Fruit fly (Drosophila melanogaster) whole organism, embryonic: Measurements from ENCODE around the gene CG4593.

Experiments
- Abd-B ChIP-seq: fragments of 200-800 bp; sonication (Bioruptor generic); optimal IDR thresholded peaks from 2 replicates; lab custom pipeline; 2018; ENCODE audit warnings: missing biosample characterization, mild to moderate bottlenecking, missing genetic modification characterization, moderate library complexity
- Aef1 ChIP-seq: fragments of 200-800 bp; sonication (Bioruptor generic); IDR thresholded peaks from 3 replicates; pipeline ENCODE4 v1.3.6; 2022; ENCODE audit warnings: missing biosample characterization, missing genetic modification characterization
- Bgb ChIP-seq: fragments of 200-800 bp; sonication (Bioruptor generic); IDR thresholded peaks from 2 replicates; pipeline ENCODE4 v1.3.6; 2022; ENCODE audit warnings: missing biosample characterization, missing genetic modification characterization; ENCODE audit not compliant: partially characterized antibody
- CG10959 ChIP-seq: fragments of 200-800 bp; sonication (Bioruptor generic); IDR thresholded peaks from 2 replicates; pipeline ENCODE4 v1.3.6; 2022; ENCODE audit warnings: missing biosample characterization, missing genetic modification characterization
- CG13123 ChIP-seq: fragments of 200-800 bp; sonication (Bioruptor generic); optimal IDR thresholded peaks from 2 replicates; lab custom pipeline; 2016; ENCODE audit warnings: missing biosample characterization, missing genetic modification characterization
- CG13287 ChIP-seq: fragments of 200-800 bp; sonication (Bioruptor generic); IDR thresholded peaks from 2 replicates; pipeline ENCODE4 v1.3.6; 2022; ENCODE audit warnings: missing biosample characterization, missing genetic modification characterization; ENCODE audit not compliant: partially characterized antibody
- CG13624 ChIP-seq: fragments of 200-800 bp; sonication (Bioruptor generic); optimal IDR thresholded peaks from 2 replicates; lab custom pipeline; 2016; ENCODE audit warnings: missing biosample characterization, missing genetic modification characterization
- CG13894 ChIP-seq: fragments of 200-800 bp; sonication (Bioruptor generic); optimal IDR thresholded peaks from 3 replicates; lab custom pipeline; 2018; ENCODE audit warnings: missing biosample characterization, mild to moderate bottlenecking, missing genetic modification characterization, moderate library complexity
- CG14014 ChIP-seq: fragments of 200-800 bp; sonication (Bioruptor generic); IDR thresholded peaks from 2 replicates; pipeline ENCODE4 v1.3.6; 2022; ENCODE audit warnings: missing biosample characterization, missing genetic modification characterization
- CG14860 ChIP-seq: fragments of 200-800 bp; sonication (Bioruptor generic); IDR thresholded peaks from 3 replicates; pipeline ENCODE4 v1.3.6; 2022; ENCODE audit warnings: missing biosample characterization, missing genetic modification characterization; ENCODE audit not compliant: partially characterized antibody
- CG1529 ChIP-seq: fragments of 200-800 bp; sonication (Bioruptor generic); optimal IDR thresholded peaks from 3 replicates; lab custom pipeline; 2018; ENCODE audit warnings: missing biosample characterization, missing genetic modification characterization
- CG15514 ChIP-seq: fragments of 200-800 bp; sonication (Bioruptor generic); optimal IDR thresholded peaks from 3 replicates; lab custom pipeline; 2017; ENCODE audit warnings: missing biosample characterization, missing genetic modification characterization, mild to moderate bottlenecking, moderate library complexity, missing genetic modification reagents
- CG16813 ChIP-seq: fragments of 200-800 bp; sonication (Bioruptor generic); IDR thresholded peaks from 3 replicates; pipeline ENCODE4 v1.3.6; 2022; ENCODE audit warnings: missing biosample characterization, missing genetic modification characterization; ENCODE audit not compliant: partially characterized antibody
- CG16863 ChIP-seq: fragments of 200-800 bp; sonication (Bioruptor generic); optimal IDR thresholded peaks from 3 replicates; lab custom pipeline; 2016; ENCODE audit warnings: missing biosample characterization, missing genetic modification characterization
- CG17802 ChIP-seq: fragments of 200-800 bp; sonication (Bioruptor generic); optimal IDR thresholded peaks from 2 replicates; lab custom pipeline; 2018; ENCODE audit warnings: missing biosample characterization, mild to moderate bottlenecking, missing genetic modification characterization, moderate library complexity
- CG17829 ChIP-seq: fragments of 200-800 bp; optimal IDR thresholded peaks from 2 replicates; lab custom pipeline; 2019; ENCODE audit warnings: missing biosample characterization, mild to moderate bottlenecking, missing genetic modification characterization, moderate library complexity
- CG18476 ChIP-seq: fragments of 200-800 bp; sonication (Bioruptor generic); optimal IDR thresholded peaks from 2 replicates; lab custom pipeline; 2016; ENCODE audit warnings: missing biosample characterization, mild to moderate bottlenecking, missing genetic modification characterization
- CG2202 ChIP-seq: fragments of 200-800 bp; sonication (Bioruptor generic); optimal IDR thresholded peaks from 2 replicates; lab custom pipeline; 2018; ENCODE audit warnings: missing biosample characterization, mild to moderate bottlenecking, missing genetic modification characterization
- CG31224 ChIP-seq: fragments of 200-800 bp; sonication (Bioruptor generic); IDR thresholded peaks from 2 replicates; pipeline ENCODE4 v1.3.6; 2022; ENCODE audit warnings: missing biosample characterization, missing genetic modification characterization
- CG31388 ChIP-seq: fragments of 200-800 bp; sonication (Bioruptor generic); optimal IDR thresholded peaks from 2 replicates; lab custom pipeline; 2016; ENCODE audit warnings: missing biosample characterization, missing genetic modification characterization
- CG4404 ChIP-seq: fragments of 200-800 bp; sonication (Bioruptor generic); IDR thresholded peaks from 2 replicates; pipeline ENCODE4 v1.3.6; 2022; ENCODE audit warnings: missing biosample characterization, missing genetic modification characterization
- CG6654 ChIP-seq: fragments of 200-800 bp; sonication (Bioruptor generic); optimal IDR thresholded peaks from 2 replicates; lab custom pipeline; 2017; ENCODE audit warnings: missing biosample characterization, mild to moderate bottlenecking, missing genetic modification characterization
- CG8478 ChIP-seq: fragments of >200 bp; optimal IDR thresholded peaks from 2 replicates; lab custom pipeline; 2018
- CG8765 ChIP-seq: fragments of 200-800 bp; sonication (Bioruptor generic); IDR thresholded peaks from 2 replicates; pipeline ENCODE4 v1.3.6; 2022; ENCODE audit warnings: missing biosample characterization, missing genetic modification characterization
- Camta ChIP-seq: fragments of 200-800 bp; sonication (Bioruptor generic); optimal IDR thresholded peaks from 2 replicates; lab custom pipeline; 2016; ENCODE audit warnings: missing biosample characterization, missing genetic modification characterization
- Chrac-16 ChIP-seq: fragments of 200-800 bp; sonication (Bioruptor generic); optimal IDR thresholded peaks from 3 replicates; lab custom pipeline; 2016; ENCODE audit warnings: missing biosample characterization, missing genetic modification characterization
- D19A ChIP-seq: fragments of 200-800 bp; optimal IDR thresholded peaks from 3 replicates; lab custom pipeline; 2019; ENCODE audit warnings: missing biosample characterization, mild to moderate bottlenecking, missing genetic modification characterization, moderate library complexity
- Dp ChIP-seq: fragments of 200-800 bp; sonication (Bioruptor generic); optimal IDR thresholded peaks from 2 replicates; lab custom pipeline; 2018; ENCODE audit warnings: missing biosample characterization, mild to moderate bottlenecking, missing genetic modification characterization, moderate library complexity
- Drgx ChIP-seq: fragments of 200-800 bp; sonication (Bioruptor generic); IDR thresholded peaks from 2 replicates; pipeline ENCODE4 v1.3.6; 2022; ENCODE audit warnings: missing biosample characterization, missing genetic modification characterization
- Gsc ChIP-seq: fragments of 200-800 bp; sonication (Bioruptor generic); IDR thresholded peaks from 2 replicates; pipeline ENCODE4 v1.3.6; 2022; ENCODE audit warnings: missing biosample characterization, missing genetic modification characterization
- MBD-R2 ChIP-seq: fragments of 200-800 bp; sonication (Bioruptor generic); IDR thresholded peaks from 2 replicates; pipeline ENCODE4 v1.3.6; 2022; ENCODE audit warnings: missing biosample characterization, missing genetic modification characterization
- Nf-YC ChIP-seq: fragments of 200-800 bp; optimal IDR thresholded peaks from 3 replicates; lab custom pipeline; 2019; ENCODE audit warnings: missing biosample characterization, mild to moderate bottlenecking, missing genetic modification characterization, moderate library complexity
- Opbp ChIP-seq: fragments of 200-800 bp; sonication (Bioruptor generic); IDR thresholded peaks from 3 replicates; pipeline ENCODE4 v1.3.6; 2022; ENCODE audit warnings: missing biosample characterization, missing genetic modification characterization; ENCODE audit not compliant: partially characterized antibody
- Optix ChIP-seq: fragments of 200-800 bp; sonication (Bioruptor generic); IDR thresholded peaks from 3 replicates; pipeline ENCODE4 v1.3.6; 2022; ENCODE audit warnings: missing biosample characterization, missing genetic modification characterization
- Ssrp ChIP-seq: fragments of 200-800 bp; sonication (Bioruptor generic); optimal IDR thresholded peaks from 2 replicates; lab custom pipeline; 2018; ENCODE audit warnings: missing biosample characterization, mild to moderate bottlenecking, missing genetic modification characterization, moderate library complexity
- Usf ChIP-seq: fragments of 200-800 bp; sonication (Bioruptor generic); optimal IDR thresholded peaks from 2 replicates; lab custom pipeline; 2017; ENCODE audit warnings: missing genotype, missing biosample characterization, missing genetic modification characterization
- ap ChIP-seq: fragments of 200-800 bp; sonication (Bioruptor generic); IDR thresholded peaks from 2 replicates; pipeline ENCODE4 v1.3.6; 2022; ENCODE audit warnings: missing biosample characterization, missing genetic modification characterization
- ci ChIP-seq: fragments of 200-800 bp; sonication (Bioruptor generic); IDR thresholded peaks from 3 replicates; pipeline ENCODE4 v1.3.6; 2022; ENCODE audit warnings: missing biosample characterization, missing genetic modification characterization
- en ChIP-seq: fragments of 200-800 bp; sonication (Bioruptor generic); optimal IDR thresholded peaks from 2 replicates; lab custom pipeline; 2016; ENCODE audit warnings: missing biosample characterization, missing genetic modification characterization
- esg ChIP-seq: fragments of 200-800 bp; sonication (Bioruptor generic); conservative IDR thresholded peaks from 2 replicates; pipeline ENCODE4 v1.3.6; 2022; ENCODE audit warnings: missing biosample characterization, missing genetic modification characterization
- gem ChIP-seq: fragments of 200-800 bp; sonication (Bioruptor generic); optimal IDR thresholded peaks from 2 replicates; lab custom pipeline; 2019; ENCODE audit warnings: missing biosample characterization, mild to moderate bottlenecking, missing genetic modification characterization, moderate library complexity
- gfzf ChIP-seq: fragments of 200-800 bp; sonication (Bioruptor generic); optimal IDR thresholded peaks from 2 replicates; lab custom pipeline; 2016; ENCODE audit warnings: missing biosample characterization, mild to moderate bottlenecking, missing genetic modification characterization, moderate library complexity
- inv ChIP-seq: fragments of 200-800 bp; sonication (Bioruptor generic); IDR thresholded peaks from 2 replicates; pipeline ENCODE4 v1.3.6; 2022; ENCODE audit warnings: missing biosample characterization, missing genetic modification characterization; ENCODE audit not compliant: partially characterized antibody
- kah ChIP-seq: fragments of 200-800 bp; sonication (Bioruptor generic); optimal IDR thresholded peaks from 2 replicates; lab custom pipeline; 2018; ENCODE audit warnings: missing biosample characterization, mild to moderate bottlenecking, missing genetic modification characterization
- lbe ChIP-seq: fragments of 200-800 bp; sonication (Bioruptor generic); optimal IDR thresholded peaks from 2 replicates; lab custom pipeline; 2016; ENCODE audit warnings: missing biosample characterization, mild to moderate bottlenecking, missing genetic modification characterization
- oc ChIP-seq: fragments of 200-800 bp; sonication (Bioruptor generic); optimal IDR thresholded peaks from 2 replicates; lab custom pipeline; 2018; ENCODE audit warnings: missing biosample characterization, mild to moderate bottlenecking, missing genetic modification characterization, moderate library complexity
- ro ChIP-seq: fragments of 200-800 bp; sonication (Bioruptor generic); IDR thresholded peaks from 2 replicates; pipeline ENCODE4 v1.3.6; 2022; ENCODE audit warnings: missing biosample characterization, missing genetic modification characterization
- salm ChIP-seq: fragments of 200-800 bp; sonication (Bioruptor generic); optimal IDR thresholded peaks from 2 replicates; lab custom pipeline; 2018; ENCODE audit warnings: missing biosample characterization, mild to moderate bottlenecking, missing genetic modification characterization
- tio ChIP-seq: fragments of 200-800 bp; sonication (Bioruptor generic); optimal IDR thresholded peaks from 2 replicates; lab custom pipeline; 2017; ENCODE audit warnings: missing biosample characterization, missing genetic modification characterization, inconsistent platforms
- toy ChIP-seq: fragments of 200-800 bp; sonication (Bioruptor generic); IDR thresholded peaks from 2 replicates; pipeline ENCODE4 v1.3.6; 2022; ENCODE audit warnings: missing biosample characterization, missing genetic modification characterization
- vfl ChIP-seq: fragments of 200-800 bp; sonication (Bioruptor generic); optimal IDR thresholded peaks from 2 replicates; lab custom pipeline; 2016; ENCODE audit warnings: missing biosample characterization, missing genetic modification characterization
- wdn ChIP-seq: fragments of 200-800 bp; sonication (Bioruptor generic); IDR thresholded peaks from 2 replicates; pipeline ENCODE4 v1.3.6; 2022; ENCODE audit warnings: missing biosample characterization, missing genetic modification characterization

The CG4593 gene

dm6 chrX:6973340-6973739 lies 40.3 kb upstream of the CG4593 start, which contains the start of gene CG3040 (continued):
- TF ChIP-seq inv (GFP tag; lab: Robert Waterston, UW), result no peak
- TF ChIP-seq Abd-B, result peak; percentile 25
- peak; percentile 5 for TF ChIP-seq Nf-YC (tag; lab: Kevin White, UChicago)
- no peak for TF ChIP-seq ap
- peak; percentile 34 for TF ChIP-seq CG17829 (tag; lab: Kevin White, UChicago)
- no peak for TF ChIP-seq CG8478 (lab: Kevin White, UChicago)
- TF ChIP-seq wdn, result 0 out of 2 replicates have a peak, but pooled peaks have one; percentile 25
- TF ChIP-seq CG13894 (tag; lab: Kevin White, UChicago), result peak; percentile 62
- peak; percentile 63 for TF ChIP-seq CG15514 (GFP tag; lab: Kevin White, UChicago)
- TF ChIP-seq en (GFP tag; lab: Kevin White, UChicago), result no peak
- TF ChIP-seq Gsc (GFP tag; lab: Robert Waterston, UW), result no peak
- no peak for TF ChIP-seq CG17802 (tag; lab: Kevin White, UChicago)
- peak; percentile 39 for TF ChIP-seq CG13624 (GFP tag; lab: Kevin White, UChicago)
- no peak for TF ChIP-seq esg (GFP tag; lab: Robert Waterston, UW)
- no peak for TF ChIP-seq CG2202 (tag; lab: Kevin White, UChicago)
- TF ChIP-seq kah (GFP tag; lab: Kevin White, UChicago), result no peak
- no peak for TF ChIP-seq vfl (GFP tag; lab: Kevin White, UChicago)
- no peak for TF ChIP-seq CG16863
- no peak for TF ChIP-seq CG13123 (GFP tag; lab: Kevin White, UChicago)
- TF ChIP-seq CG14860 (GFP tag; lab: Robert Waterston, UW), result no peak
- peak; percentile 4 for TF ChIP-seq D19A (tag; lab: Kevin White, UChicago)
- TF ChIP-seq Drgx, result no peak
- TF ChIP-seq gem, result peak; percentile 53
- TF ChIP-seq CG4404 (GFP tag; lab: Robert Waterston, UW), result no peak
- TF ChIP-seq CG10959 (GFP tag; lab: Robert Waterston, UW), result no peak
- TF ChIP-seq salm (tag; lab: Kevin White, UChicago), result no peak
- TF ChIP-seq Aef1 (GFP tag; lab: Robert Waterston, UW), result peak; percentile 22; the same call in 1 of the 3 replicates
- peak; percentile 44 for TF ChIP-seq Ssrp (tag; lab: Kevin White, UChicago)
- peak; percentile 93 for TF ChIP-seq gfzf (GFP tag; lab: Kevin White, UChicago)
- peak; percentile 11 for TF ChIP-seq Dp
- peak; percentile 63 for TF ChIP-seq MBD-R2 (GFP tag; lab: Robert Waterston, UW)
- TF ChIP-seq lbe (GFP tag; lab: Kevin White, UChicago), result no peak
- no peak for TF ChIP-seq Camta (GFP tag; lab: Kevin White, UChicago)
- TF ChIP-seq CG1529, result no peak
- no peak for TF ChIP-seq Opbp (GFP tag; lab: Robert Waterston, UW)
- no peak for TF ChIP-seq CG8765
- 0 out of 2 replicates have a peak, but pooled peaks have one; percentile 19 for TF ChIP-seq CG14014
- no peak for TF ChIP-seq CG16813 (GFP tag; lab: Robert Waterston, UW)
- TF ChIP-seq Optix, result no peak
- TF ChIP-seq CG13287 (GFP tag; lab: Robert Waterston, UW), result peak; percentile 8; the same call in 1 of the 2 replicates
- TF ChIP-seq CG31224, result no peak
- TF ChIP-seq Chrac-16 (GFP tag; lab: Kevin White, UChicago), result peak; percentile 29
- no peak for TF ChIP-seq Bgb (GFP tag; lab: Robert Waterston, UW)
- TF ChIP-seq CG6654 (GFP tag; lab: Kevin White, UChicago), result no peak
- TF ChIP-seq Usf, result no peak
- TF ChIP-seq tio (GFP tag; lab: Kevin White, UChicago), result no peak
- no peak for TF ChIP-seq oc (tag; lab: Kevin White, UChicago)
- TF ChIP-seq CG18476 (GFP tag; lab: Kevin White, UChicago), result no peak
- no peak for TF ChIP-seq ro
- no peak for TF ChIP-seq toy (GFP tag; lab: Robert Waterston, UW)
- TF ChIP-seq ci (GFP tag; lab: Robert Waterston, UW), result peak; percentile 59; the same call in 2 of the 3 replicates
- no peak for TF ChIP-seq CG31388 (GFP tag; lab: Kevin White, UChicago)
